Worm (Caenorhabditis elegans): ENCODE measurements around the gene F47B8.5.

DNA sequence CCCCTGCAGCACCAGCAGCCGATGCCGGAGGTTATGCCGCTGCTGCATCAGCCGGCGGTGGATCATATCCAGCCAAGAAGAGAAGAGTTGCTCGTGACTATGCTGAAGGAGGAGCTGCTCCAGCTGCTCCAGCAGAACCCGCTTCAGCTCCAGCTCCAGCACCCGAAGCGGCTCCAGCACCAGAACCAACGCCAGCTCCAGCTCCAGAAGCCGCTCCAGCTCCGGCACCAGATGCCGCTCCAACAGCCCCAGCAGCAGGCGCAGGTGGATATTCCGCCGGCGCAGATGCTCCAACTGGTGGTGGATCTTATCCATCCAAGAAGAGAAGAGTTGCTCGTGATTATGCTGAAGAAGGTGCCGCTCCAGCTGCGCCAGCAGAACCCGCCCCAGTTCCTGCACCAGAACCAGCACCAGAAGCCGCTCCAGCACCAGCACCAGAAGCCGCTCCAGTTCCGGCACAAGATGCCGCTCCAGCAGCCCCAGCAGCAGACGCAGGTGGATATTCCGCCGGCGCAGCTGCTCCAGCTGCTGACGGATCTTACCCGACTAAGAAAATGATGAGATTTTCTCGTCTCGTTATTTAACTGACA is 6.9 kb downstream of the F47B8.5 start:
- TF ChIP-seq blmp-1 (tag; optimal IDR thresholded peaks at IDR 0.05) (no peak), efl-1 (optimal IDR thresholded peaks at IDR 0.05) (no peak), efl-1 (GFP tag; optimal IDR thresholded peaks at IDR 0.05 in 1 of 2) (peak in 1 of 2 experiments; percentile 61), ceh-82 (tag; optimal IDR thresholded peaks at IDR 0.05) (no peak), mdl-1 (tag; optimal IDR thresholded peaks at IDR 0.05) (no peak), nhr-77 (tag; optimal IDR thresholded peaks at IDR 0.05) (no peak)
